Fruit fly (Drosophila melanogaster) whole organism, pupa: ENCODE measurements around the gene PGAP1.

Experiments
- CG10348 ChIP-seq: fragments of 200-800 bp; sonication (Bioruptor generic); IDR thresholded peaks from 2 replicates; pipeline ENCODE4 v1.3.6; 2022; ENCODE audit warnings: missing biosample characterization, missing genetic modification characterization
- CG12605 ChIP-seq: fragments of 200-800 bp; sonication (Bioruptor generic); IDR thresholded peaks from 2 replicates; pipeline ENCODE4 v1.3.6; 2022; ENCODE audit warnings: missing biosample characterization, missing genetic modification characterization
- CG13204 ChIP-seq: fragments of 200-800 bp; sonication (Bioruptor generic); optimal IDR thresholded peaks from 2 replicates; lab custom pipeline; 2018; ENCODE audit warnings: missing biosample characterization, mild to moderate bottlenecking, missing genetic modification characterization, moderate library complexity
- CG14655 ChIP-seq: fragments of 200-800 bp; sonication (Bioruptor generic); optimal IDR thresholded peaks from 3 replicates; lab custom pipeline; 2017; ENCODE audit warnings: mild to moderate bottlenecking, missing biosample characterization, missing genetic modification reagents, missing genetic modification characterization
- CG15710 ChIP-seq: fragments of 200-800 bp; sonication (Bioruptor generic); optimal IDR thresholded peaks from 2 replicates; lab custom pipeline; 2018; ENCODE audit warnings: missing biosample characterization, mild to moderate bottlenecking, missing genetic modification characterization, moderate library complexity
- CG17806 ChIP-seq: fragments of 200-800 bp; sonication (Bioruptor generic); optimal IDR thresholded peaks from 2 replicates; lab custom pipeline; 2018; ENCODE audit warnings: missing biosample characterization, mild to moderate bottlenecking, missing genetic modification characterization, moderate library complexity
- CG32121 ChIP-seq: fragments of 200-800 bp; sonication (Bioruptor generic); IDR thresholded peaks from 2 replicates; pipeline ENCODE4 v1.3.6; 2022; ENCODE audit warnings: missing biosample characterization, missing genetic modification characterization
- CG34367 ChIP-seq: fragments of 200-800 bp; sonication (Bioruptor generic); optimal IDR thresholded peaks from 2 replicates; lab custom pipeline; 2018; ENCODE audit warnings: missing biosample characterization, mild to moderate bottlenecking, missing genetic modification characterization
- CG4496 ChIP-seq: fragments of 200-800 bp; sonication (Bioruptor generic); IDR thresholded peaks from 3 replicates; pipeline ENCODE4 v1.3.6; 2022; ENCODE audit warnings: missing biosample characterization, missing genetic modification characterization
- CG8159 ChIP-seq: fragments of 200-800 bp; sonication (Bioruptor generic); optimal IDR thresholded peaks from 3 replicates; lab custom pipeline; 2018; ENCODE audit warnings: missing biosample characterization, mild to moderate bottlenecking, missing genetic modification characterization, moderate library complexity
- CG8301 ChIP-seq: fragments of 200-800 bp; sonication (Bioruptor generic); optimal IDR thresholded peaks from 2 replicates; lab custom pipeline; 2018; ENCODE audit warnings: missing biosample characterization, mild to moderate bottlenecking, missing genetic modification characterization
- CG9948 ChIP-seq: fragments of 200-800 bp; sonication (Bioruptor generic); optimal IDR thresholded peaks from 2 replicates; lab custom pipeline; 2018; ENCODE audit warnings: missing biosample characterization, mild to moderate bottlenecking, missing genetic modification characterization, moderate library complexity
- D1 ChIP-seq: fragments of 200-800 bp; sonication (Bioruptor generic); optimal IDR thresholded peaks from 2 replicates; lab custom pipeline; 2018; ENCODE audit warnings: missing biosample characterization, mild to moderate bottlenecking, missing genetic modification characterization, moderate library complexity
- EcR ChIP-seq: fragments of 200-800 bp; sonication (Bioruptor generic); optimal IDR thresholded peaks from 3 replicates; lab custom pipeline; 2019; ENCODE audit warnings: missing biosample characterization, missing genetic modification characterization, mild to moderate bottlenecking, moderate library complexity, missing genetic modification reagents
- Ets98B ChIP-seq: fragments of 200-800 bp; sonication (Bioruptor generic); IDR thresholded peaks from 2 replicates; pipeline ENCODE4 v1.3.6; 2022; ENCODE audit warnings: missing biosample characterization, missing genetic modification characterization
- Pif1A ChIP-seq: fragments of 200-800 bp; sonication (Bioruptor generic); optimal IDR thresholded peaks from 3 replicates; lab custom pipeline; 2016; ENCODE audit warnings: missing biosample characterization, missing genetic modification characterization
- Pif1B ChIP-seq: fragments of 200-800 bp; sonication (Bioruptor generic); optimal IDR thresholded peaks from 3 replicates; lab custom pipeline; 2016; ENCODE audit warnings: missing biosample characterization, missing genetic modification characterization
- Snoo ChIP-seq: fragments of 200-800 bp; sonication (Bioruptor generic); optimal IDR thresholded peaks from 3 replicates; lab custom pipeline; 2017; ENCODE audit warnings: missing biosample characterization, mild to moderate bottlenecking, missing genetic modification characterization, inconsistent platforms
- fd96Ca ChIP-seq: fragments of 200-800 bp; sonication (Bioruptor generic); IDR thresholded peaks from 3 replicates; pipeline ENCODE4 v1.3.6; 2022; ENCODE audit warnings: missing biosample characterization, missing genetic modification characterization
- gl ChIP-seq: fragments of 200-800 bp; sonication (Bioruptor generic); optimal IDR thresholded peaks from 2 replicates; lab custom pipeline; 2018; ENCODE audit warnings: missing biosample characterization, mild to moderate bottlenecking, missing genetic modification characterization
- rn ChIP-seq: fragments of 200-800 bp; sonication (Bioruptor generic); IDR thresholded peaks from 2 replicates; pipeline ENCODE4 v1.3.6; 2022; ENCODE audit warnings: missing biosample characterization, missing genetic modification characterization

Gene PGAP1

DNA sequence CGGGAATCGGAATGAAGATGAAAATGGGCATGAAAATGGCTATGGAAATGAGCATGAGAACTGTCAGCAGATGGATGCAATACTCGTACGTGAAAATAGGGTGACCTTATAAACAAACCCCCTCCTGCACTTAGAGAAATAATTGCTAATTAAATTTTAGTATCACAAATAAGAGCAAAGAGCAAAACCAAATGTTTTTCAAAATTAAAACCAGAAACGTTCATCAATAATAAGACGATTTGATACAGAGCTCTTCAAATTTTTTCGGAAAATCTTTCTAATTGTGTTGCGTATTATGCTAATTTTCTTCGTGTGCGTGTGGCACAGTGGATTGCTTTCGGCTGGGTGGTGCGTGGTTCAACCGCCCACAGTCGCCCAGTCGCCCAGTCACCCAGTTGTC is 43.0 kb downstream of the PGAP1 start:
- TF ChIP-seq CG32121 (GFP tag; lab: Robert Waterston, UW) (0 out of 2 replicates have a peak, but pooled peaks have one; percentile 19), CG10348 (GFP tag; lab: Robert Waterston, UW) (no peak)

- TF ChIP-seq Pif1B (no peak), Snoo (tag; lab: Kevin White, UChicago) (peak; percentile 21), Pif1A (GFP tag; lab: Kevin White, UChicago) (peak; percentile 33), gl (tag; lab: Kevin White, UChicago) (no peak), CG15710 (tag; lab: Kevin White, UChicago) (peak; percentile 31), CG17806 (peak; percentile 45), CG9948 (tag; lab: Kevin White, UChicago) (peak; percentile 39), CG10348 (GFP tag; lab: Robert Waterston, UW) (no peak), Ets98B (no peak), CG4496 (GFP tag; lab: Robert Waterston, UW) (peak; percentile 56; the same call in 1 of the 3 replicates), CG8159 (tag; lab: Kevin White, UChicago) (peak; percentile 55), EcR (GFP tag; lab: Kevin White, UChicago) (no peak), D1 (tag; lab: Kevin White, UChicago) (no peak), CG14655 (GFP tag; lab: Kevin White, UChicago) (peak; percentile 17), fd96Ca (GFP tag; lab: Robert Waterston, UW) (peak; percentile 19; the same call in 1 of the 3 replicates), CG34367 (tag; lab: Kevin White, UChicago) (peak; percentile 46), CG8301 (tag; lab: Kevin White, UChicago) (peak; percentile 15)
These were observed 50.2 kb downstream of the PGAP1 start for dm6 chrX:5639083-5639482.

- TF ChIP-seq CG34367 (tag; lab: Kevin White, UChicago) (peak; percentile 15), Pif1B (peak; percentile 26), Snoo (tag; lab: Kevin White, UChicago) (no peak), CG8301 (tag; lab: Kevin White, UChicago) (peak; percentile 25), CG12605 (GFP tag; lab: Robert Waterston, UW) (peak; percentile 32; the same call in 1 of the 2 replicates), CG32121 (GFP tag; lab: Robert Waterston, UW) (peak; percentile 34; the same call in 1 of the 2 replicates), CG13204 (no peak), fd96Ca (GFP tag; lab: Robert Waterston, UW) (peak; percentile 70), CG4496 (GFP tag; lab: Robert Waterston, UW) (peak; percentile 84), CG14655 (GFP tag; lab: Kevin White, UChicago) (peak; percentile 36), CG15710 (tag; lab: Kevin White, UChicago) (peak; percentile 40), CG9948 (tag; lab: Kevin White, UChicago) (no peak), Pif1A (GFP tag; lab: Kevin White, UChicago) (no peak), Ets98B (peak; percentile 59), CG8159 (tag; lab: Kevin White, UChicago) (peak; percentile 30)
These were observed 50.7 kb downstream of the PGAP1 start for dm6 chrX:5638588-5638987.

DNA sequence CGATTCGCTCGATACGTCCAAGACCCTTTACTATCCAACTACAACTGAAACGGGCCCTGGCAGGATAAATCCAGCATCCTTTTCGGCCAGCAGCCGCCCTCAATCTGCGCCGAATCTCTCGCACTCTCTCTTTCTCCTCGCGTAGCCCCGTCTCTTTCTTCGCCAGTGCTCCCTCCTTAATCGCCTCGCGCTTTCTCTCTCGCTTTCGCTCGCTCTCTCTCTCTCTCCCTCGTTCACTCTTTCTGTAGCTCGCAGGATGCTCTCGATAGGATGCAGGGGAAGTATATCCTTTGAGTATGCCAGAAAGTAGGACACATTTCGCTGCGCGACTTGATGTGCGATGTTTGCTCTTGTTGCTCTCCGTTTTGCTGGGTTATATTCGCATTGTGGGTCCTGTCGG is 51.7 kb downstream of the PGAP1 start:
- TF ChIP-seq CG32121 (GFP tag; lab: Robert Waterston, UW) (no peak), CG9948 (tag; lab: Kevin White, UChicago) (no peak), CG10348 (GFP tag; lab: Robert Waterston, UW) (no peak), CG13204 (no peak), CG14655 (GFP tag; lab: Kevin White, UChicago) (no peak), CG8301 (tag; lab: Kevin White, UChicago) (no peak), fd96Ca (GFP tag; lab: Robert Waterston, UW) (no peak), CG15710 (tag; lab: Kevin White, UChicago) (no peak), CG8159 (tag; lab: Kevin White, UChicago) (no peak), Pif1B (no peak), Ets98B (no peak), rn (no peak), CG17806 (no peak), EcR (GFP tag; lab: Kevin White, UChicago) (no peak), CG12605 (GFP tag; lab: Robert Waterston, UW) (no peak), Pif1A (GFP tag; lab: Kevin White, UChicago) (no peak), gl (tag; lab: Kevin White, UChicago) (no peak), CG4496 (GFP tag; lab: Robert Waterston, UW) (no peak)

dm6 chrX:5636529-5637099 is 52.7 kb downstream of the PGAP1 start:
- no peak for TF ChIP-seq fd96Ca (GFP tag; lab: Robert Waterston, UW)
- TF ChIP-seq CG14655 (GFP tag; lab: Kevin White, UChicago), result no peak
- TF ChIP-seq gl (tag; lab: Kevin White, UChicago), result no peak
- TF ChIP-seq Ets98B, result no peak
- no peak for TF ChIP-seq CG10348 (GFP tag; lab: Robert Waterston, UW)
- TF ChIP-seq D1 (tag; lab: Kevin White, UChicago), result no peak
- TF ChIP-seq Pif1B, result no peak
- TF ChIP-seq CG12605 (GFP tag; lab: Robert Waterston, UW), result no peak
- TF ChIP-seq CG17806, result no peak
- no peak for TF ChIP-seq CG4496 (GFP tag; lab: Robert Waterston, UW)
- no peak for TF ChIP-seq CG9948 (tag; lab: Kevin White, UChicago)
- no peak for TF ChIP-seq CG32121 (GFP tag; lab: Robert Waterston, UW)
- no peak for TF ChIP-seq EcR (GFP tag; lab: Kevin White, UChicago)
- no peak for TF ChIP-seq Snoo (tag; lab: Kevin White, UChicago)
- no peak for TF ChIP-seq CG8159 (tag; lab: Kevin White, UChicago)
- TF ChIP-seq, all 21 proteins: peak for 0
